Fruit fly (Drosophila melanogaster): Measurements from ENCODE around the gene CG2604.

Gene CG2604

dm6 chr3R:5217278-5217714, 5.9 kb downstream of the CG2604 start, which contains the start of gene cno (continued):
- TF ChIP-seq CG14710 (tag; optimal IDR thresholded peaks at IDR 0.05): peak; percentile 59
- no peak for TF ChIP-seq br (optimal IDR thresholded peaks at IDR 0.05)
- no peak for TF ChIP-seq Hr39 (optimal IDR thresholded peaks at IDR 0.05)
- no peak for TF ChIP-seq CG4617 (GFP tag; optimal IDR thresholded peaks at IDR 0.05; ENCODE audit: borderline replicate concordance)
- TF ChIP-seq chinmo (GFP tag; IDR thresholded peaks at IDR 0.05; ENCODE audit: partially characterized antibody): no peak
- no peak for TF ChIP-seq CG16815 (GFP tag; optimal IDR thresholded peaks at IDR 0.05)
- TF ChIP-seq sd (tag; optimal IDR thresholded peaks at IDR 0.05): no peak
- TF ChIP-seq CHES-1-like (GFP tag; optimal IDR thresholded peaks at IDR 0.05): peak; percentile 28
- TF ChIP-seq CG10274 (GFP tag; optimal IDR thresholded peaks at IDR 0.05): no peak
- no peak for TF ChIP-seq CG17802 (tag; optimal IDR thresholded peaks at IDR 0.05)
- TF ChIP-seq D19B (GFP tag; optimal IDR thresholded peaks at IDR 0.05): no peak
- no peak for TF ChIP-seq NC2α (GFP tag; optimal IDR thresholded peaks at IDR 0.05)
- no peak for TF ChIP-seq E2f1 (GFP tag; IDR thresholded peaks at IDR 0.05)
- no peak for TF ChIP-seq yki (optimal IDR thresholded peaks at IDR 0.05)
- TF ChIP-seq dimm (GFP tag; IDR thresholded peaks at IDR 0.05): no peak
- no peak for TF ChIP-seq Hr3 (GFP tag; optimal IDR thresholded peaks at IDR 0.05)
- TF ChIP-seq vnd (GFP tag; IDR thresholded peaks at IDR 0.05; ENCODE audit: partially characterized antibody): 0 out of 3 replicates have a peak, but pooled peaks have one; percentile 34
- peak; percentile 28 for TF ChIP-seq ems (GFP tag; optimal IDR thresholded peaks at IDR 0.05)
- peak in 1 of 3 experiments; percentile 76 for TF ChIP-seq Stat92E (GFP tag; optimal IDR thresholded peaks at IDR 0.05)
- no peak for TF ChIP-seq CG11695 (GFP tag; IDR thresholded peaks at IDR 0.05)
- no peak for TF ChIP-seq pum (GFP tag; optimal IDR thresholded peaks at IDR 0.05)
- TF ChIP-seq CG7556 (GFP tag; optimal IDR thresholded peaks at IDR 0.05): no peak
- TF ChIP-seq Nf-YA (GFP tag; IDR thresholded peaks at IDR 0.05): no peak
- peak; percentile 45 for TF ChIP-seq Dref (GFP tag; IDR thresholded peaks at IDR 0.05)
- no peak for TF ChIP-seq CG3838 (GFP tag; optimal IDR thresholded peaks at IDR 0.05)
- TF ChIP-seq CG8478 (optimal IDR thresholded peaks at IDR 0.05): no peak
- TF ChIP-seq CG4730 (GFP tag; IDR thresholded peaks at IDR 0.05): no peak
- TF ChIP-seq caup (GFP tag; optimal IDR thresholded peaks at IDR 0.05; ENCODE audit: severe bottlenecking): no peak
- peak; percentile 87 for TF ChIP-seq sens (GFP tag)
- TF ChIP-seq CG17186 (GFP tag; optimal IDR thresholded peaks at IDR 0.05): no peak
- peak; percentile 21 for TF ChIP-seq pho (GFP tag; optimal IDR thresholded peaks at IDR 0.05)
- no peak for TF ChIP-seq CG12071 (GFP tag; optimal IDR thresholded peaks at IDR 0.05)
- no peak for TF ChIP-seq ac (GFP tag; optimal IDR thresholded peaks at IDR 0.05)
- TF ChIP-seq Bgb (GFP tag; IDR thresholded peaks at IDR 0.05; ENCODE audit: partially characterized antibody): peak; percentile 65; the same call in 1 of the 2 replicates
- no peak for TF ChIP-seq sisA (GFP tag; IDR thresholded peaks at IDR 0.05)
- peak; percentile 74; the same call in 2 of the 3 replicates for TF ChIP-seq ci (GFP tag; IDR thresholded peaks at IDR 0.05)
- no peak for TF ChIP-seq CG13123 (GFP tag; optimal IDR thresholded peaks at IDR 0.05)
- peak; percentile 23; the same call in 1 of the 2 replicates for TF ChIP-seq onecut (GFP tag; IDR thresholded peaks at IDR 0.05)
- no peak for TF ChIP-seq CG5245 (GFP tag; optimal IDR thresholded peaks at IDR 0.05)
- no peak for TF ChIP-seq mld (GFP tag; IDR thresholded peaks at IDR 0.05; ENCODE audit: partially characterized antibody)
- no peak for TF ChIP-seq CG12299 (tag; optimal IDR thresholded peaks at IDR 0.05)
- no peak for TF ChIP-seq pan (optimal IDR thresholded peaks at IDR 0.05)
- no peak for TF ChIP-seq pan (GFP tag; optimal IDR thresholded peaks at IDR 0.05 in 1 of 2, IDR thresholded peaks at IDR 0.05 in 1 of 2)
- TF ChIP-seq repo (GFP tag; optimal IDR thresholded peaks at IDR 0.05): no peak
- TF ChIP-seq CG2129 (GFP tag; IDR thresholded peaks at IDR 0.05; ENCODE audit: partially characterized antibody): no peak
- TF ChIP-seq CG8089 (GFP tag; optimal IDR thresholded peaks at IDR 0.05): no peak
- 0 out of 3 replicates have a peak, but pooled peaks have one; percentile 37 for TF ChIP-seq Dbx (GFP tag; IDR thresholded peaks at IDR 0.05)
- TF ChIP-seq CG11093 (GFP tag; IDR thresholded peaks at IDR 0.05): no peak
- TF ChIP-seq CG8944 (GFP tag; optimal IDR thresholded peaks at IDR 0.05): no peak
- TF ChIP-seq bbx (GFP tag; IDR thresholded peaks at IDR 0.05; ENCODE audit: partially characterized antibody): peak; percentile 28; the same call in 1 of the 2 replicates
- no peak for TF ChIP-seq gsb (GFP tag; IDR thresholded peaks at IDR 0.05)
- no peak for TF ChIP-seq Atf6 (GFP tag; IDR thresholded peaks at IDR 0.05)
- no peak for TF ChIP-seq TFAM (GFP tag; optimal IDR thresholded peaks at IDR 0.05)
